Fruit fly (Drosophila melanogaster) whole organism, adult: Measurements from ENCODE around the gene KP78b.

Experiments used
- CG11617 ChIP-seq: fragments of 200-800 bp; sonication (Bioruptor generic); optimal IDR thresholded peaks from 2 replicates; lab custom pipeline; 2017; ENCODE audit warnings: mild to moderate bottlenecking, missing biosample characterization, missing genetic modification reagents, missing genetic modification characterization
- CG12768 ChIP-seq: fragments of 200-800 bp; sonication (Bioruptor generic); optimal IDR thresholded peaks from 2 replicates; lab custom pipeline; 2017; ENCODE audit warnings: missing biosample characterization, missing genetic modification characterization, mild to moderate bottlenecking, moderate library complexity, missing genetic modification reagents
- CG14711 ChIP-seq: fragments of 200-800 bp; sonication (Bioruptor generic); optimal IDR thresholded peaks from 2 replicates; lab custom pipeline; 2018; ENCODE audit warnings: missing biosample characterization, mild to moderate bottlenecking, missing genetic modification characterization, moderate library complexity
- CG1620 ChIP-seq: fragments of 200-800 bp; sonication (Bioruptor generic); optimal IDR thresholded peaks from 2 replicates; lab custom pipeline; 2016; ENCODE audit warnings: missing biosample characterization, missing genetic modification characterization
- CG33017 ChIP-seq: fragments of 200-800 bp; sonication (Bioruptor generic); optimal IDR thresholded peaks from 2 replicates; lab custom pipeline; 2018; ENCODE audit warnings: missing biosample characterization, mild to moderate bottlenecking, missing genetic modification characterization, moderate library complexity
- CG7045 ChIP-seq: fragments of 200-800 bp; sonication (Bioruptor generic); optimal IDR thresholded peaks from 2 replicates; lab custom pipeline; 2017; ENCODE audit warnings: missing biosample characterization, mild to moderate bottlenecking, missing genetic modification characterization
- CG7101 ChIP-seq: fragments of 200-800 bp; sonication (Bioruptor generic); optimal IDR thresholded peaks from 2 replicates; lab custom pipeline; 2018; ENCODE audit warnings: missing biosample characterization, mild to moderate bottlenecking, missing genetic modification characterization, moderate library complexity
- Clk ChIP-seq: fragments of 200-800 bp; sonication (Bioruptor generic); optimal IDR thresholded peaks from 2 replicates; lab custom pipeline; 2017; ENCODE audit warnings: missing biosample characterization, missing genetic modification characterization
- Crg-1 ChIP-seq: fragments of 200-800 bp; sonication (Bioruptor generic); optimal IDR thresholded peaks from 2 replicates; lab custom pipeline; 2016; ENCODE audit warnings: missing biosample characterization, missing genetic modification characterization
- Hr96 ChIP-seq: fragments of 200-800 bp; sonication (Bioruptor generic); optimal IDR thresholded peaks from 2 replicates; lab custom pipeline; 2016; ENCODE audit warnings: missing biosample characterization, missing genetic modification characterization
- Mnt ChIP-seq: fragments of 200-800 bp; sonication (Bioruptor generic); optimal IDR thresholded peaks from 2 replicates; lab custom pipeline; 2016; ENCODE audit warnings: missing biosample characterization, mild to moderate bottlenecking, missing genetic modification characterization
- bab1 ChIP-seq: fragments of 200-800 bp; sonication (Bioruptor generic); optimal IDR thresholded peaks from 3 replicates; lab custom pipeline; 2019; ENCODE audit warnings: missing biosample characterization, mild to moderate bottlenecking, missing genetic modification characterization, moderate library complexity
- cic ChIP-seq: fragments of 200-800 bp; sonication (Bioruptor generic); optimal IDR thresholded peaks from 2 replicates; lab custom pipeline; 2017; ENCODE audit warnings: missing biosample characterization, mild to moderate bottlenecking, missing genetic modification characterization, moderate library complexity
- cnc ChIP-seq, 2 experiments: fragments of >200 bp; optimal IDR thresholded peaks; 2 replicates each; lab custom pipeline; 2017
- kay ChIP-seq: fragments of 200-800 bp; sonication (Bioruptor generic); peaks from one replicate; lab custom pipeline; 2016; ENCODE audit warnings: missing biosample characterization, missing genetic modification characterization, borderline replicate concordance
- ovo ChIP-seq: fragments of 200-800 bp; sonication (Bioruptor generic); optimal IDR thresholded peaks from 2 replicates; lab custom pipeline; 2016; ENCODE audit warnings: missing biosample characterization, missing genetic modification characterization
- pad ChIP-seq: fragments of 200-800 bp; sonication (Bioruptor generic); optimal IDR thresholded peaks from 3 replicates; lab custom pipeline; 2017; ENCODE audit warnings: missing biosample characterization, missing genetic modification characterization, mild to moderate bottlenecking, moderate library complexity, missing genetic modification reagents
- tj ChIP-seq: fragments of 200-800 bp; sonication (Bioruptor generic); optimal IDR thresholded peaks from 3 replicates; lab custom pipeline; 2017; ENCODE audit warnings: missing biosample characterization, mild to moderate bottlenecking, missing genetic modification characterization, moderate library complexity
- toe ChIP-seq: fragments of 200-800 bp; sonication (Bioruptor generic); optimal IDR thresholded peaks from 2 replicates; lab custom pipeline; 2016; ENCODE audit warnings: missing biosample characterization, missing genetic modification characterization

The KP78b gene

dm6 chr3R:11352912-11353838, at the start of gene KP78b, which contains the start of gene KP78a:
KP78b (minus strand) TSS chr3R:11353131.
KP78a (minus strand) TSS chr3R:11353131.
- TF ChIP-seq CG7101 (tag; lab: Kevin White, UChicago) (no peak), pad (peak; percentile 96)

dm6 chr3R:11395541-11395940, 42.6 kb upstream of the KP78b start:
- no peak for TF ChIP-seq ovo (GFP tag; lab: Kevin White, UChicago)
- no peak for TF ChIP-seq CG14711 (tag; lab: Kevin White, UChicago)
- no peak for TF ChIP-seq cnc (optimal IDR thresholded peaks at IDR 0.05; lab: Kevin White, UChicago)
- no peak for TF ChIP-seq CG33017
- no peak for TF ChIP-seq cic
- TF ChIP-seq bab1 (GFP tag; lab: Kevin White, UChicago) = no peak
- no peak for TF ChIP-seq tj
- TF ChIP-seq Hr96 (GFP tag; lab: Kevin White, UChicago) = no peak
- no peak for TF ChIP-seq CG12768
- no peak for TF ChIP-seq CG7045 (GFP tag; lab: Kevin White, UChicago)
- no peak for TF ChIP-seq CG1620 (GFP tag; lab: Kevin White, UChicago)
- TF ChIP-seq CG11617 (GFP tag; lab: Kevin White, UChicago) = no peak
- TF ChIP-seq toe = no peak
- TF ChIP-seq kay (GFP tag; lab: Kevin White, UChicago) = no peak

- no peak for TF ChIP-seq CG33017
Observed at dm6 chr3R:11393896-11394295, 41.0 kb upstream of the KP78b start.

DNA sequence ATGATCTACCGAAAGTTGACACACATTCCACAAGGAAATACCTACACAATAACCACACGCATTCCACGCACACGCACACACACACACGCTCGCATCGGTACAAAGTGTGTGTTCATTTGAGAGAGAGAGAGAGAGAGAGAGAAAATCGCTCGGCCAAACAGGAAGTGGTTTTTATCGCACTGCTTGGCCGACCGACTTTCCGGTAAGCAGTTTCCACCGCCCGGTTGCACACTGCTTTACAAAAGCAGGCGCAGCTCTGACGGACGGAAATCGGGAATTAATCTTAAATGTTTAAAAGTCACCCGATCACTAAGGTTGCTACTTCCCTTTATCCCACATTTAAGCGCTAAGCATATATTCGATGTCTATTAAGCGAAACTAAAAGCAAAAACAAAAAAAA, 39.9 kb upstream of the KP78b start:
- TF ChIP-seq Clk = no peak
- no peak for TF ChIP-seq Mnt
- no peak for TF ChIP-seq CG7045 (GFP tag; lab: Kevin White, UChicago)
- no peak for TF ChIP-seq CG11617 (GFP tag; lab: Kevin White, UChicago)
- no peak for TF ChIP-seq Crg-1
- no peak for TF ChIP-seq cnc (optimal IDR thresholded peaks at IDR 0.05; lab: Kevin White, UChicago)
- TF ChIP-seq Hr96 (GFP tag; lab: Kevin White, UChicago) = no peak
- no peak for TF ChIP-seq CG12768
- TF ChIP-seq kay (GFP tag; lab: Kevin White, UChicago) = no peak
- no peak for TF ChIP-seq CG1620 (GFP tag; lab: Kevin White, UChicago)
- no peak for TF ChIP-seq CG33017
- TF ChIP-seq ovo (GFP tag; lab: Kevin White, UChicago) = no peak
- TF ChIP-seq bab1 (GFP tag; lab: Kevin White, UChicago) = no peak

DNA sequence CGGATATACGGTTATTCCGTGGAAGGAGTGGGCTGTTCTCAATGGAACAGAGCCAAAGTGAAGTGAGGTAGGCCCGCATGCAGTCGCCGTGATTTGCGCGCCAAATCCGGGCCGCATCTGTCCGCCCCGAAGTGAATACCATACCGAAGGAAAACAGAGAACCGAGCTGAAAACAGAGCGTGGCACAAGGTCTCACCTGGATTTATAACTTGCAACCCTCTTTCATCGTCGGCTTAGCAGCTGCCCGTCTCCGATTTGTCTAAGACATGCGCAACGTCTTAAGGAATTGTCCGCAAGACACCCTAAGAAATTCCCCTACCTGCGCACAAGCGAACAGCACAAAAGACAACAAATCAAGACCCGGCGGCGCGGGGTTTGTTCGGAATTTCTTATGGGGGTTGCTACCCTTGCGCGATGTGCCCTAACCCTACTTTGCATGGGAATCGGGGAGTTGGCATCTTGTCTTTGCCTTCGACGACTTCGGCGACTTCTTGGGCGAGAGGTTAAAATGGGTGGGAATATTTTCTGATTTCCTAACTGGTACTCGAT, 25.7 kb upstream of the KP78b start:
- TF ChIP-seq CG12768 = no peak
- no peak for TF ChIP-seq CG1620 (GFP tag; lab: Kevin White, UChicago)
- no peak for TF ChIP-seq Mnt
- no peak for TF ChIP-seq tj
- TF ChIP-seq bab1 (GFP tag; lab: Kevin White, UChicago) = no peak

dm6 chr3R:11375142-11375541, 22.2 kb upstream of the KP78b start:
- TF ChIP-seq CG7045 (GFP tag; lab: Kevin White, UChicago) (no peak), bab1 (GFP tag; lab: Kevin White, UChicago) (no peak), CG7101 (tag; lab: Kevin White, UChicago) (no peak), tj (no peak), CG1620 (GFP tag; lab: Kevin White, UChicago) (no peak), Mnt (no peak), Crg-1 (no peak), CG11617 (GFP tag; lab: Kevin White, UChicago) (no peak), kay (GFP tag; lab: Kevin White, UChicago) (no peak), CG33017 (no peak), Clk (no peak)

DNA sequence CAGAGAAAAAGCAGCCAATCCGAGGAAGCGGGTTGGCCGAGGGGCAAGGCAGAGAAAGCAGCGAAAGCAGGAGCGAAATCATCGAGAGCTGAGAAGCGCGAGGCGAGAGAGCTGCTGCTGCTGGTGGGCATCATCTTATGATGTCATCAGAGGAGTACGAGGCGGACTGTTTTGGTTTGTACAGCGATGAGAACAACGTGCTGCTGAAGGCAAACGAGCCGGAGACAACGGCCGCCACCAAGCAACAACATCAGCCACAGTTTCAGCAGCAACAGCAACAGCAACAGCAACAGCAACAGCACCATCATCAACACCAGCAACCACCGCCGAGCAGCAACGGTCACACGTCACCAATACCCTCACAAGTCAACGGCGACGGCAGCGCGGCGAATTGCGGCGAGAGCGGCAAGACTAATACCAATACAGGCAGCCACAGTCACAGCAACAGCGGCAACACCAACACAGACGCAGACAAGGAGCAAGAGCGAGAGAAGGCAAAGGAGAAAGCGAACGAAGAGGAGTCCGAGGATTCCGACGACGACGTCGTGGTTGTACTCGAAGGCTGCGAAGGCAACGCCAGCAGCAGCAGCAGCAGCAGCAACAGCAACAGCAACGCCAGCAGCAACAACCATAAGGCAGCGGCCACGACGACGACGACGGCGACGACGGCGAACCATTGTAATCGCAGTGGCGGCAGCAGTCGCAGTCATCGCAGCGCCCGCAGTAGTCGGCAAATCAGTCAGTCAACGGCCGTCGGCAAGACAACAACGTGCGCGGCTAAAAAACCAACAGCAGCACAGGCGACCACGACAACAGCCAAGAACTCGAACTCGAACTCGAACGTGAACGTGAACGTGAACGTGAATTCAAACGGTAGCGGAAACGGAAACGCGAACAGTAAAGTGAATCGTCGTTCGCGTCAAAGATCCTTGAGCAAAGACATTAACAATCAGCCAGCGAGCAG, 19.4 kb upstream of the KP78b start:
- TF ChIP-seq CG33017 = no peak
- TF ChIP-seq pad = peak; percentile 79
